Worm (Caenorhabditis elegans) whole organism, L1 larva: ENCODE results near the gene F49E11.7.

Source experiments
- Y116A8C.19 ChIP-seq: sonication (generic microtip); optimal IDR thresholded peaks from 2 replicates; lab custom pipeline; 2016; ENCODE audit warnings: missing compliant biosample characterization, missing genetic modification characterization, borderline replicate concordance
- blmp-1 ChIP-seq: fragments of 150-350 bp; optimal IDR thresholded peaks from 2 replicates; lab custom pipeline; 2014; ENCODE audit warnings: missing biosample characterization, missing genetic modification characterization
- ceh-82 ChIP-seq, 3 experiments: fragments of 150-350 bp in 1 of 3; sonication (generic microtip) in 2 of 3; optimal IDR thresholded peaks; 2 replicates each; lab custom pipeline; 2014 to 2017; ENCODE audit warnings: missing biosample characterization in 3 of 3, missing genetic modification characterization in 3 of 3
- ceh-90 ChIP-seq: sonication (generic microtip); optimal IDR thresholded peaks from 2 replicates; lab custom pipeline; 2016; ENCODE audit warnings: missing genetic modification characterization, missing compliant biosample characterization
- ces-1 ChIP-seq: fragments of 150-350 bp; optimal IDR thresholded peaks from 2 replicates; lab custom pipeline; 2014; ENCODE audit warnings: missing biosample characterization, missing genetic modification reagents, missing genetic modification characterization
- dpl-1 ChIP-seq, 3 experiments: fragments of 150-350 bp in 2 of 3; sonication (generic microtip) in 1 of 3; optimal IDR thresholded peaks; 2 replicates each; lab custom pipeline; 2014 to 2017; ENCODE audit warnings: missing biosample characterization in 3 of 3, missing genetic modification characterization in 3 of 3, missing genetic modification reagents in 3 of 3
- dsc-1 ChIP-seq: sonication (generic microtip); optimal IDR thresholded peaks from 2 replicates; lab custom pipeline; 2016; ENCODE audit warnings: mild to moderate bottlenecking, missing genetic modification characterization, missing compliant biosample characterization
- efl-1 ChIP-seq, 4 experiments: fragments of 150-350 bp; optimal IDR thresholded peaks in 3 of 4; peaks in 1 of 4; 1 replicate in 1 of 4; 2 replicates in 3 of 4; lab custom pipeline; 2014; ENCODE audit warnings: missing biosample characterization in 2 of 4, missing genetic modification characterization in 2 of 4, missing genetic modification reagents in 2 of 4
- egl-13 ChIP-seq: sonication (generic microtip); optimal IDR thresholded peaks from 2 replicates; lab custom pipeline; 2016; ENCODE audit warnings: missing genotype, missing genetic modification reagents, missing genetic modification characterization, missing compliant biosample characterization
- elt-2 ChIP-seq: sonication (generic microtip); optimal IDR thresholded peaks from 2 replicates; lab custom pipeline; 2016; ENCODE audit warnings: missing genetic modification characterization, mild to moderate bottlenecking, inconsistent platforms, missing compliant biosample characterization, missing genetic modification reagents
- fkh-10 ChIP-seq: sonication (generic microtip); optimal IDR thresholded peaks from 2 replicates; lab custom pipeline; 2017; ENCODE audit warnings: missing biosample characterization, missing genetic modification reagents, missing genetic modification characterization
- fkh-8 ChIP-seq: sonication (generic microtip); optimal IDR thresholded peaks from 2 replicates; lab custom pipeline; 2016; ENCODE audit warnings: mild to moderate bottlenecking, missing genetic modification characterization, missing compliant biosample characterization
- hlh-4 ChIP-seq: sonication (generic microtip); optimal IDR thresholded peaks from 2 replicates; lab custom pipeline; 2016; ENCODE audit warnings: mild to moderate bottlenecking, missing genetic modification characterization, missing compliant biosample characterization
- irx-1 ChIP-seq: sonication (generic microtip); optimal IDR thresholded peaks from 2 replicates; lab custom pipeline; 2016; ENCODE audit warnings: missing genetic modification characterization, missing compliant biosample characterization
- isw-1 ChIP-seq: fragments of 200-800 bp; sonication (Bioruptor generic); IDR thresholded peaks from 2 replicates; pipeline ENCODE4 v1.3.6; 2022; ENCODE audit warnings: missing genetic modification characterization, missing compliant biosample characterization
- jun-1 ChIP-seq: fragments of 150-350 bp; optimal IDR thresholded peaks from 2 replicates; lab custom pipeline; 2014; ENCODE audit warnings: missing biosample characterization, missing genetic modification reagents, missing genetic modification characterization
- lin-13 ChIP-seq: fragments of 150-350 bp; optimal IDR thresholded peaks from 2 replicates; lab custom pipeline; 2014; ENCODE audit warnings: missing biosample characterization, missing genetic modification reagents, missing genetic modification characterization
- lin-14 ChIP-seq: fragments of 200-800 bp; sonication (Bioruptor generic); optimal IDR thresholded peaks from 2 replicates; lab custom pipeline; 2018; ENCODE audit warnings: mild to moderate bottlenecking, missing genetic modification characterization, moderate library complexity, missing compliant biosample characterization
- lin-15B ChIP-seq: fragments of 150-350 bp; sonication (generic microtip); optimal IDR thresholded peaks from 3 replicates; lab custom pipeline; 2014; ENCODE audit warnings: missing biosample characterization, missing genetic modification characterization
- lin-35 ChIP-seq, 2 experiments: fragments of 150-350 bp; optimal IDR thresholded peaks; 2 replicates each; lab custom pipeline; 2014; ENCODE audit warnings: missing biosample characterization in 2 of 2, missing genetic modification characterization in 2 of 2, missing genetic modification reagents in 2 of 2
- lir-3 ChIP-seq: sonication (generic microtip); optimal IDR thresholded peaks from 2 replicates; lab custom pipeline; 2016; ENCODE audit warnings: mild to moderate bottlenecking, missing genetic modification characterization, moderate library complexity, missing compliant biosample characterization; ENCODE audit not compliant: poor library complexity
- lsy-2 ChIP-seq, 2 experiments: fragments of 150-350 bp; optimal IDR thresholded peaks; 2 replicates each; lab custom pipeline; 2014; ENCODE audit warnings: missing biosample characterization in 2 of 2, missing genetic modification characterization in 2 of 2
- mef-2 ChIP-seq: fragments of 150-350 bp; optimal IDR thresholded peaks from 2 replicates; lab custom pipeline; 2014; ENCODE audit warnings: missing biosample characterization, missing genetic modification characterization
- nhr-19 ChIP-seq: fragments of 200-800 bp; sonication (Bioruptor generic); conservative IDR thresholded peaks from 2 replicates; pipeline ENCODE4 v1.3.6; 2022; ENCODE audit warnings: missing genetic modification characterization, missing compliant biosample characterization
- nhr-20 ChIP-seq: sonication (generic microtip); optimal IDR thresholded peaks from 2 replicates; lab custom pipeline; 2016; ENCODE audit warnings: mild to moderate bottlenecking, missing genetic modification characterization, missing compliant biosample characterization
- nhr-237 ChIP-seq: fragments of 150-350 bp; optimal IDR thresholded peaks from 2 replicates; lab custom pipeline; 2014; ENCODE audit warnings: missing biosample characterization, missing genetic modification characterization
- nhr-47 ChIP-seq: sonication (generic microtip); optimal IDR thresholded peaks from 2 replicates; lab custom pipeline; 2016; ENCODE audit warnings: mild to moderate bottlenecking, missing genetic modification characterization, moderate library complexity, missing compliant biosample characterization
- nhr-71 ChIP-seq: sonication (generic microtip); optimal IDR thresholded peaks from 2 replicates; lab custom pipeline; 2016; ENCODE audit warnings: mild to moderate bottlenecking, missing genetic modification characterization, moderate library complexity, missing compliant biosample characterization
- nhr-77 ChIP-seq: fragments of 150-350 bp; optimal IDR thresholded peaks from 2 replicates; lab custom pipeline; 2014; ENCODE audit warnings: missing biosample characterization, missing genetic modification characterization
- pag-3 ChIP-seq: sonication (generic microtip); optimal IDR thresholded peaks from 2 replicates; lab custom pipeline; 2017; ENCODE audit warnings: missing genetic modification characterization, mild to moderate bottlenecking, missing compliant biosample characterization, antibody characterized with exemption, borderline replicate concordance; ENCODE audit not compliant: insufficient read depth
- pax-3 ChIP-seq: fragments of 200-800 bp; sonication (Bioruptor generic); optimal IDR thresholded peaks from 2 replicates; lab custom pipeline; 2018; ENCODE audit warnings: mild to moderate bottlenecking, missing genetic modification characterization, moderate library complexity, missing compliant biosample characterization
- snu-23 ChIP-seq: sonication (generic microtip); optimal IDR thresholded peaks from 2 replicates; lab custom pipeline; 2016; ENCODE audit warnings: missing genetic modification characterization, missing compliant biosample characterization
- sox-4 ChIP-seq: sonication (generic microtip); optimal IDR thresholded peaks from 2 replicates; lab custom pipeline; 2016; ENCODE audit warnings: missing genetic modification characterization, missing compliant biosample characterization
- sptf-1 ChIP-seq: fragments of 150-350 bp; optimal IDR thresholded peaks from 2 replicates; lab custom pipeline; 2014; ENCODE audit warnings: missing biosample characterization, missing genetic modification characterization
- swsn-7 ChIP-seq: sonication (generic microtip); optimal IDR thresholded peaks from 2 replicates; lab custom pipeline; 2016; ENCODE audit warnings: missing genetic modification characterization, missing compliant biosample characterization
- tbx-2 ChIP-seq: sonication (generic microtip); optimal IDR thresholded peaks from 2 replicates; lab custom pipeline; 2016; ENCODE audit warnings: missing genetic modification characterization, missing compliant biosample characterization
- tlp-1 ChIP-seq: fragments of 150-350 bp; optimal IDR thresholded peaks from 2 replicates; lab custom pipeline; 2014; ENCODE audit warnings: missing biosample characterization, missing genetic modification characterization
- unc-130 ChIP-seq: fragments of 150-350 bp; optimal IDR thresholded peaks from 2 replicates; lab custom pipeline; 2017; ENCODE audit warnings: missing biosample characterization, missing genetic modification characterization, inconsistent platforms
- unc-86 ChIP-seq: sonication (generic microtip); optimal IDR thresholded peaks from 2 replicates; lab custom pipeline; 2016; ENCODE audit warnings: missing genetic modification characterization, missing compliant biosample characterization
- xbp-1 ChIP-seq: sonication (generic microtip); optimal IDR thresholded peaks from 2 replicates; lab custom pipeline; 2016; ENCODE audit warnings: missing genetic modification characterization, missing compliant biosample characterization
- zag-1 ChIP-seq: fragments of 150-350 bp; optimal IDR thresholded peaks from 2 replicates; lab custom pipeline; 2014; ENCODE audit warnings: missing biosample characterization, missing genetic modification characterization
- zip-4 ChIP-seq: fragments of 200-800 bp; sonication (Bioruptor generic); optimal IDR thresholded peaks from 2 replicates; lab custom pipeline; 2018; ENCODE audit warnings: mild to moderate bottlenecking, missing genetic modification characterization, moderate library complexity, missing compliant biosample characterization

The F49E11.7 gene

DNA sequence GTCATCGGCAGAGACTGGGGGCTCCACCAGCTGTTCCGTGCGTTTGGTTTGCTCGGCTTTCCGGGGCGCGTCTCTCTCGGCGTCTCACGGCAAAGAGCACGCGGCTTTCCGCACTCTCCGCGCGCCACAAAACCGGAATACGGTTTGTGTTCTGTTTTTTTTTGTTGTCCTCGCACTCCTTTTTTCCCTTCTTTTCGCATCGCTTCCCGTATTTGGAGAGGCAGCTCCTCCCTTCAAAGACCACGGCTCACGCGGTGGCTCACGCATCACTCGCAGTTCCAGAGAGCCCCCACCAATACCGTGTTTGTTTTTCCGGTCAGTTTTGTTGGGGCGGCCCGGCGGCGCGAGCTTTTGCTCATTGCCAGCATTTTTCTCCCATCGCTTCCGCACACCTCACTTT, 29.8 kb upstream of the F49E11.7 start:
- no peak for TF ChIP-seq pag-3
- TF ChIP-seq pax-3 (tag; lab: Kevin White, UChicago), result no peak
- no peak for TF ChIP-seq efl-1 (optimal IDR thresholded peaks at IDR 0.05; lab: Kevin White, UChicago)
- no peak for TF ChIP-seq efl-1 (GFP tag; optimal IDR thresholded peaks at IDR 0.05 in 1 of 2; lab: Kevin White, UChicago)
- no peak for TF ChIP-seq sptf-1 (tag; lab: Kevin White, UChicago)
- no peak for TF ChIP-seq sox-4 (tag; lab: Kevin White, UChicago)
- no peak for TF ChIP-seq lin-14
- no peak for TF ChIP-seq dpl-1 (GFP tag; optimal IDR thresholded peaks at IDR 0.05; lab: Kevin White, UChicago)
- no peak for TF ChIP-seq Y116A8C.19 (tag; lab: Kevin White, UChicago)
- TF ChIP-seq zag-1, result no peak
- TF ChIP-seq zip-4 (GFP tag; lab: Kevin White, UChicago), result no peak
- TF ChIP-seq nhr-77 (tag; lab: Kevin White, UChicago), result no peak
- TF ChIP-seq ceh-90 (tag; lab: Kevin White, UChicago), result no peak

DNA sequence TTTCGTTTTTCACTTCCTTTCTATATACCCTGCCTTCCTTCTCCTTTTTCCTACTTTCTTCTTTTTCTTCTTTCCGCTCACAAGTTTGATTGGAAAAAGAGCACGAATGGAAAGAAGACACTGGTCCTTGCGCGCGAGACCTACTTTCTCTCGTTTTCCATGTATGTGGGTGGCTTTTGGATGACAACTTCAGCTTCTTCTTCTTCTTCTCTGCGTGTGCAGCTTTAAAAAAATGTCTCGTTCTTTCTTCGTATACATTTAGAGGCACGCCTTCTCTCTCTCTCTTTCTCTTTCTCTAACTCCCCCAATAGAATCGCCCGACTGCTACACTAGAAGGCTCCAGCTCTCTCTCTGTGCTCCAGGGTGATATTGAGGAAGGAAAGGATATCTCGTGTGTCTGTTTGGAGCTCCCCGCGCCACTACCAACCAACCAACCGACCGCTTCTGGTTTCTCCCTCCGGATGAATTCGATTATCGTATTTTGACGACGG, 26.8 kb upstream of the F49E11.7 start:
- TF ChIP-seq lsy-2 (tag; optimal IDR thresholded peaks at IDR 0.05; lab: Kevin White, UChicago), result peak in 1 of 2 experiments; percentile 48
- TF ChIP-seq nhr-47 (tag; lab: Kevin White, UChicago), result peak; percentile 55
- peak; percentile 12 for TF ChIP-seq egl-13 (tag; lab: Kevin White, UChicago)
- TF ChIP-seq lin-14, result peak; percentile 90
- 0 out of 2 replicates have a peak, but pooled peaks have one; percentile 9 for TF ChIP-seq isw-1
- peak; percentile 21 for TF ChIP-seq snu-23
- peak; percentile 85 for TF ChIP-seq fkh-8 (tag; lab: Kevin White, UChicago)
- peak; percentile 69 for TF ChIP-seq fkh-10
- TF ChIP-seq lin-13, result peak; percentile 10
- no peak for TF ChIP-seq blmp-1 (tag; lab: Kevin White, UChicago)
- peak in 2 of 3 experiments; percentile 8 to 46 for TF ChIP-seq ceh-82 (tag; optimal IDR thresholded peaks at IDR 0.05; lab: Kevin White, UChicago)
- TF ChIP-seq lir-3 (tag; lab: Kevin White, UChicago), result no peak
- TF ChIP-seq nhr-237 (tag; lab: Kevin White, UChicago), result no peak
- peak; percentile 13 for TF ChIP-seq xbp-1 (tag; lab: Kevin White, UChicago)
- peak in 1 of 2 experiments; percentile 28 for TF ChIP-seq lin-35 (GFP tag; optimal IDR thresholded peaks at IDR 0.05; lab: Kevin White, UChicago)
- TF ChIP-seq ceh-90 (tag; lab: Kevin White, UChicago), result no peak
- no peak for TF ChIP-seq jun-1 (tag; lab: Kevin White, UChicago)
- no peak for TF ChIP-seq nhr-20 (tag; lab: Kevin White, UChicago)
- TF ChIP-seq swsn-7 (tag; lab: Kevin White, UChicago), result peak; percentile 44
- TF ChIP-seq efl-1 (optimal IDR thresholded peaks at IDR 0.05; lab: Kevin White, UChicago), result peak; percentile 15 to 18
- peak in 1 of 2 experiments; percentile 86 for TF ChIP-seq efl-1 (GFP tag; optimal IDR thresholded peaks at IDR 0.05 in 1 of 2; lab: Kevin White, UChicago)
- TF ChIP-seq dpl-1 (GFP tag; optimal IDR thresholded peaks at IDR 0.05; lab: Kevin White, UChicago), result peak in 1 of 3 experiments; percentile 24
- no peak for TF ChIP-seq tlp-1
- TF ChIP-seq lin-15B, result no peak
- TF ChIP-seq dsc-1 (tag; lab: Kevin White, UChicago), result no peak
- peak; percentile 60 for TF ChIP-seq nhr-71
- TF ChIP-seq tbx-2 (tag; lab: Kevin White, UChicago), result peak; percentile 56
- TF ChIP-seq unc-86 (tag; lab: Kevin White, UChicago), result peak; percentile 41

DNA sequence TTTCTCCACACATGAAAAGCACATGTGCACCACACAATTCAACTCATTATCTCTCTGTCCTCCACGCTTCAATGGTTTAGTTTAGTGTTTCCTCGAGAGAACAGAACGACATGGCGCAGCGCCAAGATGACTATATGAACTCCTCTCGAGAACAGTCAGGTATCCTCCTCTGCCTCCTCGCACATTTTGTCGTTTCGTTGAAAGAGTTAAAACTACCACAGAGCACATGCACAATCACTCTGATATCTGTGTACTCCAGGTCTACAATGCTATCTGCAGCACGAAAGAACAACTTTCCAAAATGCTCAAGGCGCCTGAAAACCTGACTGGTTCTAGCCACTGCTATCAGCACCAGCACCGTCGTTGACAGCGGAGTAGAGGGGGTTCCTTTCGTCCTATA, 25.9 kb upstream of the F49E11.7 start:
- TF ChIP-seq ces-1 (GFP tag; lab: Kevin White, UChicago), result no peak
- TF ChIP-seq mef-2 (tag; lab: Kevin White, UChicago), result no peak
- peak; percentile 75 for TF ChIP-seq elt-2 (tag; lab: Kevin White, UChicago)
- TF ChIP-seq nhr-19 (GFP tag; lab: Robert Waterston, UW), result no peak
- no peak for TF ChIP-seq hlh-4 (tag; lab: Kevin White, UChicago)
- no peak for TF ChIP-seq irx-1
- no peak for TF ChIP-seq efl-1 (optimal IDR thresholded peaks at IDR 0.05; lab: Kevin White, UChicago)
- peak in 1 of 2 experiments; percentile 70 for TF ChIP-seq efl-1 (GFP tag; optimal IDR thresholded peaks at IDR 0.05 in 1 of 2; lab: Kevin White, UChicago)
- TF ChIP-seq unc-130 (tag; lab: Kevin White, UChicago), result no peak
- TF ChIP-seq pax-3 (tag; lab: Kevin White, UChicago), result no peak
